Fruit fly (Drosophila melanogaster) whole organism, embryonic: Measurements from ENCODE around the gene CG3517.
A peak's percentile ranks its signal among the peaks of the same experiment; 100 is the strongest.

ENCODE experiments used
- Abd-B ChIP-seq: fragments of 200-800 bp; sonication (Bioruptor generic); optimal IDR thresholded peaks from 2 replicates; lab custom pipeline; 2018; ENCODE audit warnings: missing biosample characterization, mild to moderate bottlenecking, missing genetic modification characterization, moderate library complexity
- Bteb2 ChIP-seq: fragments of 200-800 bp; sonication (Bioruptor generic); optimal IDR thresholded peaks from 2 replicates; lab custom pipeline; 2016; ENCODE audit warnings: missing biosample characterization, missing genetic modification characterization
- CG10462 ChIP-seq: fragments of 200-800 bp; sonication (Bioruptor generic); optimal IDR thresholded peaks from 2 replicates; lab custom pipeline; 2016; ENCODE audit warnings: missing biosample characterization, missing genetic modification characterization
- CG11093 ChIP-seq: fragments of 200-800 bp; sonication (Bioruptor generic); IDR thresholded peaks from 3 replicates; pipeline ENCODE4 v1.3.6; 2022; ENCODE audit warnings: missing biosample characterization, missing genetic modification characterization
- CG11696 ChIP-seq: fragments of 200-800 bp; sonication (Bioruptor generic); IDR thresholded peaks from 2 replicates; pipeline ENCODE4 v1.3.6; 2022; ENCODE audit warnings: missing biosample characterization, missing genetic modification characterization
- CG12769 ChIP-seq: fragments of 200-800 bp; sonication (Bioruptor generic); optimal IDR thresholded peaks from 2 replicates; lab custom pipeline; 2019; ENCODE audit warnings: missing biosample characterization, mild to moderate bottlenecking, missing genetic modification characterization, moderate library complexity
- CG14441 ChIP-seq: fragments of 200-800 bp; sonication (Bioruptor generic); IDR thresholded peaks from 2 replicates; pipeline ENCODE4 v1.3.6; 2022; ENCODE audit warnings: missing biosample characterization, missing genetic modification characterization
- CG15073 ChIP-seq: fragments of 200-800 bp; sonication (Bioruptor generic); optimal IDR thresholded peaks from 2 replicates; lab custom pipeline; 2016; ENCODE audit warnings: missing biosample characterization, missing genetic modification characterization
- CG1647 ChIP-seq: fragments of 200-800 bp; sonication (Bioruptor generic); optimal IDR thresholded peaks from 3 replicates; lab custom pipeline; 2016; ENCODE audit warnings: missing biosample characterization, missing genetic modification characterization
- CG17359 ChIP-seq: fragments of 200-800 bp; sonication (Bioruptor generic); optimal IDR thresholded peaks from 3 replicates; lab custom pipeline; 2018; ENCODE audit warnings: missing biosample characterization, mild to moderate bottlenecking, missing genetic modification characterization, moderate library complexity
- CG18476 ChIP-seq: fragments of 200-800 bp; sonication (Bioruptor generic); optimal IDR thresholded peaks from 2 replicates; lab custom pipeline; 2016; ENCODE audit warnings: missing biosample characterization, mild to moderate bottlenecking, missing genetic modification characterization
- CG18599 ChIP-seq: fragments of 200-800 bp; sonication (Bioruptor generic); optimal IDR thresholded peaks from 3 replicates; lab custom pipeline; 2017; ENCODE audit warnings: missing biosample characterization, missing genetic modification characterization, mild to moderate bottlenecking, moderate library complexity, missing genetic modification reagents
- CG2199 ChIP-seq: fragments of 200-800 bp; sonication (Bioruptor generic); IDR thresholded peaks from 3 replicates; pipeline ENCODE4 v1.3.6; 2022; ENCODE audit warnings: missing biosample characterization, missing genetic modification characterization
- CG30431 ChIP-seq: fragments of 200-800 bp; sonication (Bioruptor generic); optimal IDR thresholded peaks from 2 replicates; lab custom pipeline; 2017; ENCODE audit warnings: missing biosample characterization, missing genetic modification characterization
- CG3847 ChIP-seq: fragments of 200-800 bp; sonication (Bioruptor generic); IDR thresholded peaks from 2 replicates; pipeline ENCODE4 v1.3.6; 2022; ENCODE audit warnings: missing biosample characterization, missing genetic modification characterization
- CG3995 ChIP-seq: fragments of 200-800 bp; sonication (Bioruptor generic); optimal IDR thresholded peaks from 3 replicates; lab custom pipeline; 2016; ENCODE audit warnings: missing biosample characterization, missing genetic modification characterization
- CG6272 ChIP-seq: fragments of 200-800 bp; sonication (Bioruptor generic); IDR thresholded peaks from 2 replicates; pipeline ENCODE4 v1.3.6; 2022; ENCODE audit warnings: missing biosample characterization, missing genetic modification characterization
- CG7839 ChIP-seq: fragments of 200-800 bp; sonication (Bioruptor generic); optimal IDR thresholded peaks from 3 replicates; lab custom pipeline; 2018; ENCODE audit warnings: missing biosample characterization, mild to moderate bottlenecking, missing genetic modification characterization, moderate library complexity
- CG9437 ChIP-seq: fragments of 200-800 bp; sonication (Bioruptor generic); optimal IDR thresholded peaks from 2 replicates; lab custom pipeline; 2018; ENCODE audit warnings: missing biosample characterization, mild to moderate bottlenecking, missing genetic modification characterization
- D19B ChIP-seq: fragments of 200-800 bp; sonication (Bioruptor generic); optimal IDR thresholded peaks from 2 replicates; lab custom pipeline; 2017; ENCODE audit warnings: missing biosample characterization, mild to moderate bottlenecking, missing genetic modification characterization
- Deaf1 ChIP-seq: fragments of 200-800 bp; optimal IDR thresholded peaks from 3 replicates; lab custom pipeline; 2019; ENCODE audit warnings: missing biosample characterization, mild to moderate bottlenecking, missing genetic modification characterization, moderate library complexity
- Fer2 ChIP-seq: fragments of 200-800 bp; sonication (Bioruptor generic); optimal IDR thresholded peaks from 2 replicates; lab custom pipeline; 2018; ENCODE audit warnings: missing biosample characterization, mild to moderate bottlenecking, missing genetic modification characterization, moderate library complexity
- Hr39 ChIP-seq: fragments of >200 bp; optimal IDR thresholded peaks from 2 replicates; lab custom pipeline; 2017
- Hr78 ChIP-seq, 2 experiments: fragments of 200-800 bp in 1 of 2; fragments of >200 bp in 1 of 2; sonication (Bioruptor generic) in 1 of 2; optimal IDR thresholded peaks; 2 replicates each; lab custom pipeline; 2017 to 2019; ENCODE audit warnings: missing biosample characterization in 2 of 2, missing genetic modification characterization in 2 of 2, mild to moderate bottlenecking in 1 of 2, moderate library complexity in 1 of 2
- Mad ChIP-seq: fragments of 200-800 bp; sonication (Bioruptor generic); optimal IDR thresholded peaks from 2 replicates; lab custom pipeline; 2016; ENCODE audit warnings: missing biosample characterization, missing genetic modification characterization
- Nf-YA ChIP-seq: fragments of 200-800 bp; sonication (Bioruptor generic); IDR thresholded peaks from 2 replicates; pipeline ENCODE4 v1.3.6; 2022; ENCODE audit warnings: missing biosample characterization, missing genetic modification characterization
- Poxn ChIP-seq: fragments of 200-800 bp; sonication (Bioruptor generic); IDR thresholded peaks from 2 replicates; pipeline ENCODE4 v1.3.6; 2022; ENCODE audit warnings: missing biosample characterization, missing genetic modification characterization
- ac ChIP-seq: fragments of 200-800 bp; sonication (Bioruptor generic); optimal IDR thresholded peaks from 3 replicates; lab custom pipeline; 2017; ENCODE audit warnings: missing biosample characterization, mild to moderate bottlenecking, missing genetic modification characterization
- ems ChIP-seq: fragments of 200-800 bp; sonication (Bioruptor generic); optimal IDR thresholded peaks from 3 replicates; lab custom pipeline; 2016; ENCODE audit warnings: missing biosample characterization, missing genetic modification characterization
- gcm ChIP-seq: fragments of 200-800 bp; sonication (Bioruptor generic); optimal IDR thresholded peaks from 2 replicates; lab custom pipeline; 2019; ENCODE audit warnings: missing biosample characterization, mild to moderate bottlenecking, missing genetic modification characterization, moderate library complexity
- gcm2 ChIP-seq: fragments of 200-800 bp; sonication (Bioruptor generic); optimal IDR thresholded peaks from 2 replicates; lab custom pipeline; 2016; ENCODE audit warnings: missing biosample characterization, missing genetic modification characterization
- gfzf ChIP-seq: fragments of 200-800 bp; sonication (Bioruptor generic); optimal IDR thresholded peaks from 2 replicates; lab custom pipeline; 2016; ENCODE audit warnings: missing biosample characterization, mild to moderate bottlenecking, missing genetic modification characterization, moderate library complexity
- gro ChIP-seq: fragments of 200-800 bp; sonication (Bioruptor generic); optimal IDR thresholded peaks from 2 replicates; lab custom pipeline; 2016; ENCODE audit warnings: missing biosample characterization, missing genetic modification characterization
- h ChIP-seq: fragments of >200 bp; optimal IDR thresholded peaks from 2 replicates; lab custom pipeline; 2017
- ham ChIP-seq: fragments of 200-800 bp; sonication (Bioruptor generic); IDR thresholded peaks from 2 replicates; pipeline ENCODE4 v1.3.6; 2022; ENCODE audit warnings: missing biosample characterization, missing genetic modification characterization
- jing ChIP-seq: fragments of 200-800 bp; sonication (Bioruptor generic); optimal IDR thresholded peaks from 2 replicates; lab custom pipeline; 2018; ENCODE audit warnings: missing biosample characterization, mild to moderate bottlenecking, missing genetic modification characterization
- kni ChIP-seq: fragments of 200-800 bp; sonication (Bioruptor generic); optimal IDR thresholded peaks from 3 replicates; lab custom pipeline; 2017; ENCODE audit warnings: mild to moderate bottlenecking, missing biosample characterization, missing genetic modification reagents, missing genetic modification characterization
- lmd ChIP-seq: fragments of 200-800 bp; sonication (Bioruptor generic); IDR thresholded peaks from 2 replicates; pipeline ENCODE4 v1.3.6; 2022; ENCODE audit warnings: missing biosample characterization, missing genetic modification characterization
- sd ChIP-seq: fragments of 200-800 bp; sonication (Bioruptor generic); optimal IDR thresholded peaks from 3 replicates; lab custom pipeline; 2018; ENCODE audit warnings: missing biosample characterization, mild to moderate bottlenecking, missing genetic modification characterization, moderate library complexity
- sqz ChIP-seq: fragments of 200-800 bp; sonication (Bioruptor generic); optimal IDR thresholded peaks from 3 replicates; lab custom pipeline; 2018; ENCODE audit warnings: missing biosample characterization, mild to moderate bottlenecking, missing genetic modification characterization
- vvl ChIP-seq: fragments of 200-800 bp; sonication (Bioruptor generic); IDR thresholded peaks from 2 replicates; pipeline ENCODE4 v1.3.6; 2022; ENCODE audit warnings: missing biosample characterization, missing genetic modification characterization

The CG3517 gene

DNA sequence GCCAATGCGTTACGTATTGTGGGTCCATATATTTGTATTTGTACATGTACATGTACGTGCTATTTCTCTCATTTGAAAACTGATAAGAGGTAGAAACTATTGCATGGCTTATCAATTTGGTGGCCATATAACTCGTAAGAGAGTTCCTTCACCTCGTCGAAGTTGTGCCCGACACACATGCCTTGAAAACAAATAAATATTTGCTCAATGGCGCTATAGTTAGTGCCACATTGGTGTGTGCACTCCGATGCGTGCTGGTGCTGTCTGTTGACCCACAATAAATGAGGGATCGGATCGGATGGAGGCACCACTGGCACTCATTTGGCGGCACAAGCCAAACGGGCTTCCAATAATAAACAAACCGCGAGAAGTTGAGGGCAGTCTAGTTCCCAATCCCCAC lies 47.2 kb upstream of the CG3517 start (continued):
- no peak for TF ChIP-seq CG18476 (GFP tag; lab: Kevin White, UChicago)
- TF ChIP-seq Bteb2: no peak
- TF ChIP-seq Fer2 (tag; lab: Kevin White, UChicago): no peak
- no peak for TF ChIP-seq gfzf (GFP tag; lab: Kevin White, UChicago)
- no peak for TF ChIP-seq Nf-YA (GFP tag; lab: Robert Waterston, UW)
- TF ChIP-seq ems: no peak
- no peak for TF ChIP-seq CG11696
- no peak for TF ChIP-seq ham (GFP tag; lab: Robert Waterston, UW)
- no peak for TF ChIP-seq Deaf1 (tag; lab: Kevin White, UChicago)
- TF ChIP-seq CG3995: no peak
- TF ChIP-seq CG10462 (GFP tag; lab: Kevin White, UChicago): no peak
- peak; percentile 26 for TF ChIP-seq ac
- TF ChIP-seq Hr39 (lab: Kevin White, UChicago): no peak
- peak; percentile 21 for TF ChIP-seq sqz (GFP tag; lab: Kevin White, UChicago)
- no peak for TF ChIP-seq CG30431 (GFP tag; lab: Kevin White, UChicago)
- no peak for TF ChIP-seq CG15073 (GFP tag; lab: Kevin White, UChicago)
- TF ChIP-seq Poxn (GFP tag; lab: Robert Waterston, UW): no peak
- TF ChIP-seq CG17359 (tag; lab: Kevin White, UChicago): peak; percentile 20
- peak; percentile 14 for TF ChIP-seq CG1647 (GFP tag; lab: Kevin White, UChicago)
- no peak for TF ChIP-seq gcm2 (GFP tag; lab: Kevin White, UChicago)
- TF ChIP-seq CG14441 (GFP tag; lab: Robert Waterston, UW): peak; percentile 32; the same call in 1 of the 2 replicates
- TF ChIP-seq CG7839 (tag; lab: Kevin White, UChicago): peak; percentile 14
- no peak for TF ChIP-seq h (lab: Kevin White, UChicago)
- no peak for TF ChIP-seq CG12769 (tag; lab: Kevin White, UChicago)
- TF ChIP-seq CG3847 (GFP tag; lab: Robert Waterston, UW): no peak
- TF ChIP-seq gro (GFP tag; lab: Kevin White, UChicago): no peak
- TF ChIP-seq CG6272 (GFP tag; lab: Robert Waterston, UW): no peak
- TF ChIP-seq CG9437 (GFP tag; lab: Kevin White, UChicago): peak; percentile 41
- no peak for TF ChIP-seq Abd-B
- TF ChIP-seq, all 482 proteins: peak for 122

DNA sequence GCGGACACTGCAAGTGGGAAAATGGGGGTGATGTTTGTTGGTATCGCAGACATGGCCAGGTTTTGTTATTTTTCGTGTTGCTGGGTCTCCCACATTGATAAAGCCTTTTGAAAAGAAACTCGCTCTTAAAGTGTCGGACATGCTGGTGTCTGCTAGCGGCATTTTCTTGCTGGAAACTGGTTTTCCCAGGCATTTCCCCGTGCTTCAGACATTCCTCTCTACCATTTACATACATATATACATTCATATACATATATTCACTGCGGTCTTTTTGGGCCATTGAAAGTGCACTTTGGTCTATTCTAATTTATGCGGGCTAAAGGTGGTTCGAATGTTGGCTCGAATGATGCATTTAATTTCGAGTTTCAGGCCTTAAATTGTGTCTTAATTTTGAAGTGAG lies 45.6 kb upstream of the CG3517 start:
- TF ChIP-seq sd (tag; lab: Kevin White, UChicago) (peak; percentile 66), gcm (GFP tag; lab: Kevin White, UChicago) (peak; percentile 70), Mad (GFP tag; lab: Kevin White, UChicago) (no peak), CG18599 (GFP tag; lab: Kevin White, UChicago) (no peak), Hr39 (lab: Kevin White, UChicago) (no peak), D19B (GFP tag; lab: Kevin White, UChicago) (no peak), lmd (no peak), kni (GFP tag; lab: Kevin White, UChicago) (peak; percentile 7), Hr78 (GFP tag; optimal IDR thresholded peaks at IDR 0.05; lab: Kevin White, UChicago) (peak in 1 of 2 experiments; percentile 6), vvl (peak; percentile 50; the same call in 1 of the 2 replicates), CG11093 (GFP tag; lab: Robert Waterston, UW) (no peak), CG2199 (GFP tag; lab: Robert Waterston, UW) (peak; percentile 79; the same call in 1 of the 3 replicates), jing (no peak)
